Fruit fly (Drosophila melanogaster): Measurements from ENCODE around the gene Mur29B.

The Mur29B gene

DNA sequence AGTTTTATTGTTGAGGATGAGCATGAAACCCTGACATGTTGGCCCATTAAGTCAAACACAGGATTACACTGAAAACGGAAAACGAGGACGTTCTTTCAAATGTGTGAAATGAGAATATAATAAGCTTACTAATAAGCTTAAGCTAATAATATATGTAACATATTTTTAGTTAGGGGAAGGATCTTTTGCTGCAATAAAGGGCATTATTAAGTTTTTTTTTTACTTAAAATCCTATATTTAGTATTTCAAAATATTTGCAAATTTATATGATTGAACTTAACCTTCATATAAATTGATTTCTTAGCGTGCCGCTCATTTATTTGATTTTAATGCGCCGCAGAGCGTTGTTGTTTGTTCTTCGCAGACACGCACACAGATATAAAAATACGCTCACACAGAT lies 18.8 kb upstream of the Mur29B start:
- TF ChIP-seq cic (GFP tag; optimal IDR thresholded peaks at IDR 0.05) (no peak), pad (GFP tag; optimal IDR thresholded peaks at IDR 0.05) (no peak), kay (GFP tag; ENCODE audit: borderline replicate concordance) (no peak), Clk (GFP tag; optimal IDR thresholded peaks at IDR 0.05) (no peak), Hr96 (GFP tag; optimal IDR thresholded peaks at IDR 0.05) (no peak), CG1620 (GFP tag; optimal IDR thresholded peaks at IDR 0.05) (no peak), CG33017 (tag; optimal IDR thresholded peaks at IDR 0.05) (no peak), CG5204 (GFP tag; optimal IDR thresholded peaks at IDR 0.05) (no peak)

DNA sequence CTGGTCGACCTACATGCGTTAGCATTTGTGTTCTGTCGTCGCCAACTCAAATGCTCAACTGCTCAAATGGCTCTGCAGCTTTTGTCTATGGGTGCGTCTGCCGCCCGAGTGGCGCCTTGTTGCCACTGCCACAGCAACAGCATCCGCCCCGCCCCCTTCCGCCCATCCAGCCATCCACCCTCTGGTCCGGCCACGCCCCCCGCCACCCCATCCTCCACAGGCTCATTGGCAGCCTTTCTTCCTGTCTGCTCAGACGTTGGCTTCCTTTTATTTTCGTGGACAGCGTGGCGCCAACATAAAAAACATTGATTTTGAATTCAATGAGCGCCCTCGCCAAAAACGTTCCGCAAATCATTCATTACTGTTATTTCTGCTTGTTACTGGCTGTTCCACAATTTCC lies 18.4 kb upstream of the Mur29B start:
- no peak for TF ChIP-seq CG7045 (GFP tag; optimal IDR thresholded peaks at IDR 0.05)
- no peak for TF ChIP-seq CG11617 (GFP tag; optimal IDR thresholded peaks at IDR 0.05)
- TF ChIP-seq Hr96 (GFP tag; optimal IDR thresholded peaks at IDR 0.05), result no peak
- no peak for TF ChIP-seq cic (GFP tag; optimal IDR thresholded peaks at IDR 0.05)
- TF ChIP-seq cnc (optimal IDR thresholded peaks at IDR 0.05), result no peak
- no peak for TF ChIP-seq Clk (GFP tag; optimal IDR thresholded peaks at IDR 0.05)
- TF ChIP-seq CG33017 (tag; optimal IDR thresholded peaks at IDR 0.05), result no peak
- TF ChIP-seq ovo (GFP tag; optimal IDR thresholded peaks at IDR 0.05), result no peak
- no peak for TF ChIP-seq bab1 (GFP tag; optimal IDR thresholded peaks at IDR 0.05)
- no peak for TF ChIP-seq toe (GFP tag; optimal IDR thresholded peaks at IDR 0.05)
- TF ChIP-seq Crg-1 (GFP tag; optimal IDR thresholded peaks at IDR 0.05), result no peak
- TF ChIP-seq CG7101 (tag; optimal IDR thresholded peaks at IDR 0.05), result no peak
- TF ChIP-seq Mnt (GFP tag; optimal IDR thresholded peaks at IDR 0.05), result no peak

DNA sequence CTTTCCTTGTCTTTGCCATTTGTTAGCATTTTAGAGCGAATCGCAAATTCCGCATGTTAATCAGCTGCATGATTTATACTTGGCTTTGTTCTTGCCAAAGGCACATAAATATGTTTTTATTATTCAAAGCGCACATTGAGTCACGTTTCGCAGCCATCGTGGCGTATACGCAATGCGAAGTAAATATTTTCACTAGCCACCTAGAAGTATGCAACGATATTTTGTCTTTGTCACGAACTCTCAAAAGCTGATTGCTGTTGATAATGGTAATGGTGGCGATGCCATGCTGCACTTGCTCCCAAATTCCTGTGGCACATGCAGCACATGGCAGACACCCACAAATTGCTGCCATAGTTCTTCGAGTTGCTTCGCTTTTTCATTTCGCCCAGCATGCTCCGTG lies 17.3 kb upstream of the Mur29B start:
- TF ChIP-seq bab1 (GFP tag; optimal IDR thresholded peaks at IDR 0.05), result peak; percentile 20
- no peak for TF ChIP-seq CG7101 (tag; optimal IDR thresholded peaks at IDR 0.05)
- TF ChIP-seq cic (GFP tag; optimal IDR thresholded peaks at IDR 0.05), result no peak

DNA sequence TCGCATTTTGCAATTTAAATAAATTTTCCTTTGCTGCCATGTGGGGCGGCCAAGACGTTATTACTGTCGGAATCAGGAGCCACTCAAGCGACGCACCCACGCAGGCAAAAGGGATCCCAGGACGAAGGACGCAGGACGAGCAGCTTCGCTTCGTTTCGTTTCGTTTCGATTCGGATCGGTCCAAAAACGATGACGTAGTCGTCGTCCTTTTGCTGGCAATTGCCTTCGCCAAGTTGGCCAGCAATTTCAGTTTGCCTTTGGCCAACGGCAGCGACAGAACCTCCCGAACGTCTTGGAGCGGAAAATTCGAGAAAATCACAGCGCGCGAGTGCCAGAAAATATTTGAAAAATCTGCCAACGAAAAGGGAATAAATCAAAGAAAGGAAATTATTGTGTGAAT lies 13.9 kb upstream of the Mur29B start, which contains the start of gene witty:
Gene witty, plus strand, starts transcription at position 249 of the 400 bp plus-strand sequence.
- no peak for TF ChIP-seq Clk (GFP tag; optimal IDR thresholded peaks at IDR 0.05)
- no peak for TF ChIP-seq CG11617 (GFP tag; optimal IDR thresholded peaks at IDR 0.05)

DNA sequence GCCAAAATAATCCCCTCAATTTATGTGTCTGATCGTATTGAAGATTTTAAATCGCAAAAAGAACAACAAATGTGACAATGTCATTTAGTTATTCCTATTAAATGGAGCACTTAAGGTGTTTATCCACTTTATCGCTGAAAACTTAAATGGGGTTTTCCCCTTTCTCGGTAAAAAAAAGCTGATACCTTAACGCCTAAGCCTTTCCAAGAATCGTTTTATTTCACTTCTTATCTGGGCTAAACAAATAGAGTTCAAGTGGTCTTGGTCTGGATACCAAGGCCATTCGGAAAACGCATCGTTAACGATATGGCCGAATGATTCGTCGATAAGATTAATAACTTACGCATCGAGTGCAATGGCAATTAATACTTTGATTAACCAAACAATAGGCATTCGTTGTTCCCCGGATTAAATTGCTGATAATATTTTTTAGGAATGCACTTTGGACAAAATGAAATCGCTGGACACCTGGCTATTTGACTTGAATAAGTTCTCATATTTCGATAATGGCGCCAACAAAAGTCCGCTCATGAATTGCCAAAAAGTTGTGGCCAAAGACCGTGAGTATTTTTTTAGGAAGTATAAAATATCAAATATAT lies 12.1 kb upstream of the Mur29B start:
- no peak for TF ChIP-seq CG7101 (tag; optimal IDR thresholded peaks at IDR 0.05)
- no peak for TF ChIP-seq kay (GFP tag; ENCODE audit: borderline replicate concordance)
- no peak for TF ChIP-seq CG33017 (tag; optimal IDR thresholded peaks at IDR 0.05)
- no peak for TF ChIP-seq toe (GFP tag; optimal IDR thresholded peaks at IDR 0.05)
- no peak for TF ChIP-seq CG12768 (GFP tag; optimal IDR thresholded peaks at IDR 0.05)
- TF ChIP-seq CG11617 (GFP tag; optimal IDR thresholded peaks at IDR 0.05), result no peak
- no peak for TF ChIP-seq Crg-1 (GFP tag; optimal IDR thresholded peaks at IDR 0.05)
- no peak for TF ChIP-seq Mnt (GFP tag; optimal IDR thresholded peaks at IDR 0.05)
- TF ChIP-seq CG1620 (GFP tag; optimal IDR thresholded peaks at IDR 0.05), result no peak
- TF ChIP-seq cic (GFP tag; optimal IDR thresholded peaks at IDR 0.05), result no peak
- TF ChIP-seq Clk (GFP tag; optimal IDR thresholded peaks at IDR 0.05), result no peak
- no peak for TF ChIP-seq Hr96 (GFP tag; optimal IDR thresholded peaks at IDR 0.05)
- TF ChIP-seq ovo (GFP tag; optimal IDR thresholded peaks at IDR 0.05), result no peak

DNA sequence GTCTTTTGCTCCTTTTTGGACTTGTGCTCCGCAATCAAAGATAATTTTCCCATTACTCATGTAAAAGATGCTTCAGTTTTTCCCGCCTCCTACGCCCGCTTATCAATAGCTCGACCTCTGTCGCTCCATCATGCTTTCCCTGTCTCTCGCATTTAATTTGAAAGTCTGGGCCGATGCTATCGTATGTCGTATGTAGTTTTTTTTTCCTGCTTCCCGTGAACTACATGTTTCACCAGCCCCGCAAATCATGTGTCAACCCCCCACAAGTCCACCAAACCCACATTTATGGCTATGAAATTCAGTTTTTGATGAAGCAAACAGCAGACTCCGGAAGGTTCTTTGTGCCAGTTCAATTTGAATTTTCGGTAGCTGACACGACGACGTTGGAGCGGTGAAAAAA lies 9.6 kb upstream of the Mur29B start, which contains the start of gene CG14273:
Gene CG14273, plus strand, starts transcription at position 301 of the 400 bp plus-strand sequence.
- TF ChIP-seq tj (GFP tag; optimal IDR thresholded peaks at IDR 0.05) (no peak), ovo (GFP tag; optimal IDR thresholded peaks at IDR 0.05) (no peak), CG5204 (GFP tag; optimal IDR thresholded peaks at IDR 0.05) (no peak), pad (GFP tag; optimal IDR thresholded peaks at IDR 0.05) (no peak), CG12768 (GFP tag; optimal IDR thresholded peaks at IDR 0.05) (no peak), kay (GFP tag; ENCODE audit: borderline replicate concordance) (no peak), CG33017 (tag; optimal IDR thresholded peaks at IDR 0.05) (no peak), bab1 (GFP tag; optimal IDR thresholded peaks at IDR 0.05) (no peak), Hr96 (GFP tag; optimal IDR thresholded peaks at IDR 0.05) (no peak), cnc (optimal IDR thresholded peaks at IDR 0.05) (no peak), CG11617 (GFP tag; optimal IDR thresholded peaks at IDR 0.05) (no peak), Crg-1 (GFP tag; optimal IDR thresholded peaks at IDR 0.05) (no peak), cic (GFP tag; optimal IDR thresholded peaks at IDR 0.05) (no peak), CG7101 (tag; optimal IDR thresholded peaks at IDR 0.05) (no peak), CG14711 (tag; optimal IDR thresholded peaks at IDR 0.05) (no peak), CG1620 (GFP tag; optimal IDR thresholded peaks at IDR 0.05) (no peak), toe (GFP tag; optimal IDR thresholded peaks at IDR 0.05) (no peak), CG7045 (GFP tag; optimal IDR thresholded peaks at IDR 0.05) (no peak)

DNA sequence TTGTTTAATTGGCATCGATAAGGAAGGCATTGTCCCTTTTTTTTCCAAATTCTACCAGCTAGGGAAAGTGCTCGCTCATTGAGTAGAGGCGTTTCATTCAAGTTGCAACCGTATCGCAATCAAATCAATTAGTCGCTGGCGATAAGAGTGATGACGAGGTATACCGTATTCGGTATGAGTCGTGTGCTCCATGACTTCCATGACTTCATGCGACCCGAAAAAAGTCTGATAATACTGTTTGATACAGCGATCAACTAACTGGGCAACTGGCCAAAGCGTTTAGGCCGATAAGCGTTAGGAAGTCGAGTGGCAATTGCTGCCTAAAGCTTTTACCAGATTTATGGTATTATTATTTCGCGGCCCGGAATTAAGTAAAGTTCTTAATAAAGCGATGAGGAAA lies 7.5 kb upstream of the Mur29B start:
- TF ChIP-seq CG7101 (tag; optimal IDR thresholded peaks at IDR 0.05) (no peak), CG12768 (GFP tag; optimal IDR thresholded peaks at IDR 0.05) (no peak), CG5204 (GFP tag; optimal IDR thresholded peaks at IDR 0.05) (no peak), cnc (optimal IDR thresholded peaks at IDR 0.05) (no peak), Mnt (GFP tag; optimal IDR thresholded peaks at IDR 0.05) (no peak), cic (GFP tag; optimal IDR thresholded peaks at IDR 0.05) (peak; percentile 71), tj (GFP tag; optimal IDR thresholded peaks at IDR 0.05) (no peak), CG7045 (GFP tag; optimal IDR thresholded peaks at IDR 0.05) (no peak)

Data from whole organism, adult.